Worm (Caenorhabditis elegans) whole organism, L4 larva: Measurements from ENCODE around the gene T01H3.3.
A peak's percentile ranks its signal among the peaks of the same experiment; 100 is the strongest.

Experiments
- F49E8.2 ChIP-seq: sonication (generic microtip); optimal IDR thresholded peaks from 2 replicates; lab custom pipeline; 2016; ENCODE audit warnings: missing compliant biosample characterization, mild to moderate bottlenecking, missing genetic modification characterization, borderline replicate concordance
- ZK546.5 ChIP-seq, 2 experiments: sonication (generic microtip); optimal IDR thresholded peaks; 2 replicates each; lab custom pipeline; 2017; ENCODE audit warnings: missing biosample characterization in 2 of 2, missing genetic modification characterization in 2 of 2
- aly-2 ChIP-seq: sonication (generic microtip); optimal IDR thresholded peaks from 2 replicates; lab custom pipeline; 2018; ENCODE audit warnings: missing biosample characterization, missing genetic modification characterization
- ceh-20 ChIP-seq: fragments of 200-800 bp; sonication (Bioruptor generic); IDR thresholded peaks from 2 replicates; pipeline ENCODE4 v1.3.6; 2022; ENCODE audit warnings: missing genetic modification reagents, missing genetic modification characterization, missing compliant biosample characterization
- daf-12 ChIP-seq: fragments of 150-350 bp; optimal IDR thresholded peaks from 2 replicates; lab custom pipeline; 2014; ENCODE audit warnings: missing biosample characterization, missing genetic modification reagents, missing genetic modification characterization
- egl-43 ChIP-seq: fragments of 200-800 bp; sonication (Bioruptor generic); IDR thresholded peaks from 2 replicates; pipeline ENCODE4 v1.3.6; 2022; ENCODE audit warnings: missing genetic modification reagents, missing genetic modification characterization, missing compliant biosample characterization
- fkh-10 ChIP-seq: fragments of 150-350 bp; optimal IDR thresholded peaks from 2 replicates; lab custom pipeline; 2014; ENCODE audit warnings: missing biosample characterization, missing genetic modification reagents, missing genetic modification characterization
- fos-1 ChIP-seq: fragments of 150-350 bp; optimal IDR thresholded peaks from 2 replicates; lab custom pipeline; 2014; ENCODE audit warnings: missing biosample characterization, missing genetic modification characterization
- hif-1 ChIP-seq, 2 experiments: sonication (generic microtip); optimal IDR thresholded peaks; 2 replicates each; lab custom pipeline; 2016 to 2017; ENCODE audit warnings: missing compliant biosample characterization in 2 of 2, missing genetic modification characterization in 2 of 2, missing genetic modification reagents in 2 of 2, missing genotype in 2 of 2, mild to moderate bottlenecking in 1 of 2
- lsy-2 ChIP-seq, 2 experiments: fragments of 150-350 bp in 1 of 2; sonication (generic microtip) in 1 of 2; optimal IDR thresholded peaks; 2 replicates each; lab custom pipeline; 2014 to 2017; ENCODE audit warnings: missing biosample characterization in 2 of 2, missing genetic modification characterization in 2 of 2
- nhr-77 ChIP-seq: fragments of 150-350 bp; optimal IDR thresholded peaks from 2 replicates; lab custom pipeline; 2014; ENCODE audit warnings: missing biosample characterization, missing genetic modification characterization
- unc-130 ChIP-seq: sonication (generic microtip); optimal IDR thresholded peaks from 2 replicates; lab custom pipeline; 2016; ENCODE audit warnings: missing genetic modification reagents, missing genetic modification characterization, missing compliant biosample characterization
- ztf-11 ChIP-seq: fragments of 150-350 bp; optimal IDR thresholded peaks from 2 replicates; lab custom pipeline; 2014; ENCODE audit warnings: missing biosample characterization, missing genetic modification characterization

DNA sequence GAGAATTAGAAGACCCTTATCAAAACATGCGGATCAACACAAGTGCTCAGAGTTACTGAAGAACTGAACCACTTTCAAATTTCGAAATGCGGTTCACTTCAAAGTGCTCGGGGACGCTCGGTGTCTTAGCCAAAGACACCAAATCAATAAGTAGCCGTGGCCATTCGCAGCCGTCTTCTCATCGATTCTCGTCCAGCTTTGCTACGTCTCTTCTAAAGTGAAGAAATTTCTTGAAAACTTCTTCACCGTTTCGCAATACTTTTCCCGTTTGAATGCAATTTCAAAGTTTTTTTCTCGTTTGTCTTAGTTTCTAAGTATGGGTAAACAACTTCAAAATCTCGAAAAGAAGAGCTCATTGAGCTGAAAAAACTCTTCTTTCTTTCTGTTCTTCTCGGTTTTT, 11.2 kb upstream of the T01H3.3 start:
- TF ChIP-seq ceh-20 (GFP tag; lab: Robert Waterston, UW): no peak
- TF ChIP-seq ztf-11 (tag; lab: Kevin White, UChicago): no peak
- no peak for TF ChIP-seq fkh-10 (GFP tag; lab: Kevin White, UChicago)
- TF ChIP-seq aly-2 (tag; lab: Kevin White, UChicago): no peak
- TF ChIP-seq ZK546.5 (tag; optimal IDR thresholded peaks at IDR 0.05; lab: Kevin White, UChicago): no peak
- TF ChIP-seq unc-130 (GFP tag; lab: Kevin White, UChicago): no peak
- TF ChIP-seq nhr-77 (tag; lab: Kevin White, UChicago): no peak
- TF ChIP-seq fos-1 (tag; lab: Kevin White, UChicago): no peak
- TF ChIP-seq F49E8.2 (tag; lab: Kevin White, UChicago): no peak
- peak; percentile 26 to 53 for TF ChIP-seq lsy-2 (tag; optimal IDR thresholded peaks at IDR 0.05; lab: Kevin White, UChicago)
- no peak for TF ChIP-seq egl-43
- no peak for TF ChIP-seq hif-1 (tag; optimal IDR thresholded peaks at IDR 0.05; lab: Kevin White, UChicago)
- no peak for TF ChIP-seq daf-12
